Fruit fly (Drosophila melanogaster): Measurements from ENCODE around the gene comm2.

comm2 gene

DNA sequence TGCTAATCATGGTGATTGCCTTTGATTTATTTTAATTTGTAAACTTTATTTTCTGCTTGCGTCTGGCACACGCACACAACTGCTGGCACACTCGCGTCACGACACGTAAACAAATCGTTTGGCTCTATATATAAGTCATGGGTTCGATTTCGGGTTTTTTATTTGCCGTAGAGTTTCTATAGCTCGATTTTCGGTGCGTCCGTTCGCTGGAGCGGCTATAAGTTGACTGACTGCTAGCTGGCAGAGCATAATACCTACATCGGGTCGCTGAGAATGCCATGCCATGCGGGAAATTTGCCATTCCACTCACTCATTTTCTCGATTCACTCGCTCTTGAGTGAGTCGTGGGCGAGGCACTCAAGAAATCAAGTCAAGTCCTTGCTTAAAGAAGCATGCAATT, 28.5 kb upstream of the comm2 start, which contains the start of gene comm (continued):
- no peak for TF ChIP-seq CG7786 (GFP tag; optimal IDR thresholded peaks at IDR 0.05)
- TF ChIP-seq CG18262 (tag; optimal IDR thresholded peaks at IDR 0.05): peak; percentile 25
- peak; percentile 23; the same call in 1 of the 2 replicates for TF ChIP-seq E2f2 (GFP tag; IDR thresholded peaks at IDR 0.05)
- TF ChIP-seq Lim3 (GFP tag; IDR thresholded peaks at IDR 0.05): no peak
- TF ChIP-seq dmrt11E (tag; optimal IDR thresholded peaks at IDR 0.05): no peak
- no peak for TF ChIP-seq ttk (GFP tag; IDR thresholded peaks at IDR 0.05)
- TF ChIP-seq cato (GFP tag; optimal IDR thresholded peaks at IDR 0.05; ENCODE audit: borderline replicate concordance): no peak
- peak; percentile 21 for TF ChIP-seq CG3281 (GFP tag; optimal IDR thresholded peaks at IDR 0.05)
- TF ChIP-seq CG4328 (GFP tag; optimal IDR thresholded peaks at IDR 0.05): no peak
- TF ChIP-seq psq (GFP tag; optimal IDR thresholded peaks at IDR 0.05): no peak
- TF ChIP-seq CG6689 (GFP tag; IDR thresholded peaks at IDR 0.05): 0 out of 2 replicates have a peak, but pooled peaks have one; percentile 13
- no peak for TF ChIP-seq Sry-δ (GFP tag; optimal IDR thresholded peaks at IDR 0.05)
- no peak for TF ChIP-seq CG10462 (GFP tag; optimal IDR thresholded peaks at IDR 0.05)
- no peak for TF ChIP-seq hth (optimal IDR thresholded peaks at IDR 0.05)
- TF ChIP-seq CG3065 (GFP tag; optimal IDR thresholded peaks at IDR 0.05): no peak
- TF ChIP-seq sna (GFP tag; IDR thresholded peaks at IDR 0.05; ENCODE audit: partially characterized antibody): peak; percentile 46; the same call in 1 of the 2 replicates
- no peak for TF ChIP-seq CG10267 (tag; optimal IDR thresholded peaks at IDR 0.05)
- TF ChIP-seq CG9932 (GFP tag; IDR thresholded peaks at IDR 0.05): no peak
- TF ChIP-seq lola (GFP tag; optimal IDR thresholded peaks at IDR 0.05): no peak
- TF ChIP-seq CG12942 (GFP tag; optimal IDR thresholded peaks at IDR 0.05): no peak
- peak; percentile 86 for TF ChIP-seq Med (GFP tag)
- peak; percentile 5 for TF ChIP-seq Dek (tag; optimal IDR thresholded peaks at IDR 0.05)
- TF ChIP-seq CG6272 (GFP tag; IDR thresholded peaks at IDR 0.05): no peak
- TF ChIP-seq Hey (tag; optimal IDR thresholded peaks at IDR 0.05): no peak
- TF ChIP-seq HmgZ (tag; optimal IDR thresholded peaks at IDR 0.05): peak; percentile 54
- no peak for TF ChIP-seq Sox102F (GFP tag; optimal IDR thresholded peaks at IDR 0.05)
- no peak for TF ChIP-seq shn (GFP tag; optimal IDR thresholded peaks at IDR 0.05)
- TF ChIP-seq ewg (GFP tag; optimal IDR thresholded peaks at IDR 0.05): peak; percentile 38
- no peak for TF ChIP-seq CG15479 (GFP tag; optimal IDR thresholded peaks at IDR 0.05)
- no peak for TF ChIP-seq pnt (GFP tag; optimal IDR thresholded peaks at IDR 0.05)
- no peak for TF ChIP-seq Doc2 (GFP tag; IDR thresholded peaks at IDR 0.05)
- peak; percentile 87 for TF ChIP-seq sens (GFP tag)
- no peak for TF ChIP-seq H15 (GFP tag; IDR thresholded peaks at IDR 0.05)
- no peak for TF ChIP-seq az2 (GFP tag; optimal IDR thresholded peaks at IDR 0.05)
- peak; percentile 72; the same call in 2 of the 3 replicates for TF ChIP-seq CG6791 (GFP tag; IDR thresholded peaks at IDR 0.05; ENCODE audit: partially characterized antibody)
- no peak for TF ChIP-seq MESR4 (GFP tag; optimal IDR thresholded peaks at IDR 0.05)
- TF ChIP-seq CG14014 (GFP tag; IDR thresholded peaks at IDR 0.05): peak; percentile 59; the same call in 1 of the 2 replicates
- no peak for TF ChIP-seq CG4730 (GFP tag; IDR thresholded peaks at IDR 0.05)
- TF ChIP-seq CG2678 (tag; optimal IDR thresholded peaks at IDR 0.05): peak; percentile 28
- peak; percentile 6 for TF ChIP-seq CG2120 (GFP tag; optimal IDR thresholded peaks at IDR 0.05)
- TF ChIP-seq run (tag; optimal IDR thresholded peaks at IDR 0.05): no peak
- no peak for TF ChIP-seq Bdp1 (GFP tag; optimal IDR thresholded peaks at IDR 0.05)
- TF ChIP-seq B-H2 (GFP tag; optimal IDR thresholded peaks at IDR 0.05): peak; percentile 8
- peak; percentile 17 for TF ChIP-seq pho (GFP tag; optimal IDR thresholded peaks at IDR 0.05)
- no peak for TF ChIP-seq insv (GFP tag; optimal IDR thresholded peaks at IDR 0.05)
- TF ChIP-seq Spps (tag; optimal IDR thresholded peaks at IDR 0.05): no peak
- TF ChIP-seq zfh1 (GFP tag; IDR thresholded peaks at IDR 0.05): no peak; the same call in 2 of the 3 replicates
- peak; percentile 65; the same call in 1 of the 2 replicates for TF ChIP-seq ato (GFP tag; IDR thresholded peaks at IDR 0.05; ENCODE audit: partially characterized antibody)
- no peak for TF ChIP-seq dm (GFP tag; optimal IDR thresholded peaks at IDR 0.05)
- TF ChIP-seq CG13287 (GFP tag; IDR thresholded peaks at IDR 0.05; ENCODE audit: partially characterized antibody): peak; percentile 70; the same call in 1 of the 2 replicates
- no peak for TF ChIP-seq Tbp (GFP tag; optimal IDR thresholded peaks at IDR 0.05)
